Worm (Caenorhabditis elegans) whole organism, young adult: ENCODE results near the gene nmy-3.
"Not testable (repeated sequence)": the region's sequence is repeated elsewhere in the genome, so short reads cannot be mapped to it uniquely, and the experiment has no call there.

Experiments
- B0019.2 ChIP-seq: fragments of 200-800 bp; sonication (Bioruptor generic); conservative IDR thresholded peaks from 2 replicates; pipeline ENCODE4 v1.3.6; 2022; ENCODE audit warnings: missing genetic modification reagents, missing genetic modification characterization, missing compliant biosample characterization
- F37B4.10 ChIP-seq: fragments of 200-800 bp; sonication (Bioruptor generic); IDR thresholded peaks from 2 replicates; pipeline ENCODE4 v1.3.6; 2022; ENCODE audit warnings: missing genetic modification characterization, missing compliant biosample characterization
- F57A8.1 ChIP-seq: fragments of 200-800 bp; sonication (Bioruptor generic); optimal IDR thresholded peaks from 2 replicates; lab custom pipeline; 2018; ENCODE audit warnings: mild to moderate bottlenecking, missing genetic modification characterization, moderate library complexity, missing compliant biosample characterization
- F57C9.4 ChIP-seq: sonication (generic microtip); optimal IDR thresholded peaks from 2 replicates; lab custom pipeline; 2017; ENCODE audit warnings: mild to moderate bottlenecking, missing genetic modification characterization, missing compliant biosample characterization
- Y53G8AR.9 ChIP-seq: fragments of 200-800 bp; sonication (Bioruptor generic); conservative IDR thresholded peaks from 2 replicates; pipeline ENCODE4 v1.3.6; 2022; ENCODE audit warnings: missing genetic modification reagents, missing genetic modification characterization, missing compliant biosample characterization
- Y67H2A.10 ChIP-seq: fragments of 200-800 bp; sonication (Bioruptor generic); conservative IDR thresholded peaks from 2 replicates; pipeline ENCODE4 v1.3.6; 2022; ENCODE audit warnings: missing genetic modification reagents, missing genetic modification characterization, missing compliant biosample characterization
- ZK185.1 ChIP-seq: sonication (generic microtip); optimal IDR thresholded peaks from 2 replicates; lab custom pipeline; 2016; ENCODE audit warnings: mild to moderate bottlenecking, missing genetic modification characterization, missing compliant biosample characterization; ENCODE audit not compliant: poor library complexity, severe bottlenecking
- ama-1 ChIP-seq, 3 experiments: fragments of 150-350 bp in 1 of 3; sonication (generic microtip) in 2 of 3; optimal IDR thresholded peaks; 2 replicates each; lab custom pipeline; 2014 to 2018; ENCODE audit warnings: missing biosample characterization in 2 of 3, missing genetic modification characterization in 2 of 3, missing genetic modification reagents in 2 of 3
- aptf-2 ChIP-seq: fragments of 200-800 bp; sonication (Bioruptor generic); conservative IDR thresholded peaks from 2 replicates; pipeline ENCODE4 v1.3.6; 2022; ENCODE audit warnings: missing genetic modification reagents, missing genetic modification characterization, missing compliant biosample characterization
- athp-1 ChIP-seq: sonication (generic microtip); optimal IDR thresholded peaks from 2 replicates; lab custom pipeline; 2017; ENCODE audit warnings: mild to moderate bottlenecking, missing genetic modification characterization, missing compliant biosample characterization
- bed-2 ChIP-seq: fragments of 200-800 bp; sonication (Bioruptor generic); IDR thresholded peaks from 2 replicates; pipeline ENCODE4 v1.3.6; 2022; ENCODE audit warnings: missing genetic modification reagents, missing genetic modification characterization, missing compliant biosample characterization
- ceh-40 ChIP-seq: fragments of 200-800 bp; sonication (Bioruptor generic); IDR thresholded peaks from 2 replicates; pipeline ENCODE4 v1.3.6; 2022; ENCODE audit warnings: missing genetic modification characterization, missing compliant biosample characterization
- ceh-79 ChIP-seq: sonication (generic microtip); optimal IDR thresholded peaks from 2 replicates; lab custom pipeline; 2017; ENCODE audit warnings: mild to moderate bottlenecking, missing genetic modification characterization, missing compliant biosample characterization
- dox-1 ChIP-seq: fragments of 200-800 bp; sonication (Bioruptor generic); IDR thresholded peaks from 2 replicates; pipeline ENCODE4 v1.3.6; 2022; ENCODE audit warnings: missing genetic modification reagents, missing genetic modification characterization, missing compliant biosample characterization
- dpff-1 ChIP-seq: sonication (generic microtip); optimal IDR thresholded peaks from 2 replicates; lab custom pipeline; 2017; ENCODE audit warnings: mild to moderate bottlenecking, missing genetic modification characterization, missing compliant biosample characterization
- egl-18 ChIP-seq: fragments of 200-800 bp; sonication (Bioruptor generic); IDR thresholded peaks from 2 replicates; pipeline ENCODE4 v1.3.6; 2022; ENCODE audit warnings: missing genetic modification reagents, missing genetic modification characterization, missing compliant biosample characterization
- hlh-12 ChIP-seq: sonication (generic microtip); optimal IDR thresholded peaks from 2 replicates; lab custom pipeline; 2016; ENCODE audit warnings: missing genetic modification characterization, missing compliant biosample characterization
- hmg-1.2 ChIP-seq: fragments of 200-800 bp; sonication (Bioruptor generic); IDR thresholded peaks from 2 replicates; pipeline ENCODE4 v1.3.6; 2022; ENCODE audit warnings: missing genetic modification reagents, missing genetic modification characterization, missing compliant biosample characterization
- hmg-20 ChIP-seq: fragments of 200-800 bp; sonication (Bioruptor generic); IDR thresholded peaks from 2 replicates; pipeline ENCODE4 v1.3.6; 2022; ENCODE audit warnings: missing genetic modification reagents, missing genetic modification characterization, missing compliant biosample characterization
- lin-35 ChIP-seq, 3 experiments: fragments of 150-350 bp in 2 of 3; sonication (generic microtip) in 1 of 3; optimal IDR thresholded peaks; 2 replicates each; lab custom pipeline; 2014 to 2018; ENCODE audit warnings: missing biosample characterization in 3 of 3, missing genetic modification characterization in 3 of 3, missing genetic modification reagents in 3 of 3
- lin-40 ChIP-seq: sonication (generic microtip); optimal IDR thresholded peaks from 2 replicates; lab custom pipeline; 2016; ENCODE audit warnings: missing genetic modification characterization, mild to moderate bottlenecking, missing compliant biosample characterization, missing genotype, missing genetic modification reagents
- lin-54 ChIP-seq: fragments of 200-800 bp; sonication (Bioruptor generic); optimal IDR thresholded peaks from 2 replicates; lab custom pipeline; 2018; ENCODE audit warnings: mild to moderate bottlenecking, missing genetic modification characterization, missing compliant biosample characterization
- lsl-1 ChIP-seq: fragments of 200-800 bp; sonication (Bioruptor generic); optimal IDR thresholded peaks from 2 replicates; lab custom pipeline; 2018; ENCODE audit warnings: mild to moderate bottlenecking, missing genetic modification characterization, moderate library complexity, missing compliant biosample characterization
- mcd-1 ChIP-seq: fragments of 200-800 bp; sonication (Bioruptor generic); IDR thresholded peaks from 2 replicates; pipeline ENCODE4 v1.3.6; 2022; ENCODE audit warnings: missing genetic modification reagents, missing genetic modification characterization, missing compliant biosample characterization
- nfya-2 ChIP-seq: fragments of 200-800 bp; sonication (Bioruptor generic); IDR thresholded peaks from 2 replicates; pipeline ENCODE4 v1.3.6; 2022; ENCODE audit warnings: missing genetic modification reagents, missing genetic modification characterization, missing compliant biosample characterization
- pha-4 ChIP-seq: fragments of 150-350 bp; sonication (generic microtip); optimal IDR thresholded peaks from 2 replicates; lab custom pipeline; 2014; ENCODE audit warnings: missing biosample characterization, missing genetic modification reagents, missing genetic modification characterization
- sea-2 ChIP-seq: fragments of 200-800 bp; sonication (Bioruptor generic); IDR thresholded peaks from 2 replicates; pipeline ENCODE4 v1.3.6; 2022; ENCODE audit warnings: missing genetic modification characterization, missing compliant biosample characterization
- somi-1 ChIP-seq: fragments of 200-800 bp; sonication (Bioruptor generic); optimal IDR thresholded peaks from 2 replicates; lab custom pipeline; 2018; ENCODE audit warnings: mild to moderate bottlenecking, missing genetic modification characterization, missing compliant biosample characterization
- unc-130 ChIP-seq: sonication (generic microtip); optimal IDR thresholded peaks from 2 replicates; lab custom pipeline; 2016; ENCODE audit warnings: missing genetic modification reagents, missing genetic modification characterization, missing compliant biosample characterization
- xnd-1 ChIP-seq: sonication (generic microtip); optimal IDR thresholded peaks from 2 replicates; lab custom pipeline; 2016; ENCODE audit warnings: missing genotype, missing genetic modification reagents, missing genetic modification characterization, missing compliant biosample characterization
- zim-3 ChIP-seq: sonication (generic microtip); optimal IDR thresholded peaks from 2 replicates; lab custom pipeline; 2017; ENCODE audit warnings: mild to moderate bottlenecking, missing genetic modification characterization, moderate library complexity, missing compliant biosample characterization
- ztf-3 ChIP-seq: fragments of 200-800 bp; sonication (Bioruptor generic); optimal IDR thresholded peaks from 2 replicates; lab custom pipeline; 2018; ENCODE audit warnings: mild to moderate bottlenecking, missing genetic modification characterization, missing compliant biosample characterization
- ztf-6 ChIP-seq: fragments of 200-800 bp; sonication (Bioruptor generic); IDR thresholded peaks from 2 replicates; pipeline ENCODE4 v1.3.6; 2022; ENCODE audit warnings: missing genetic modification reagents, missing genetic modification characterization, missing compliant biosample characterization

The nmy-3 gene

DNA sequence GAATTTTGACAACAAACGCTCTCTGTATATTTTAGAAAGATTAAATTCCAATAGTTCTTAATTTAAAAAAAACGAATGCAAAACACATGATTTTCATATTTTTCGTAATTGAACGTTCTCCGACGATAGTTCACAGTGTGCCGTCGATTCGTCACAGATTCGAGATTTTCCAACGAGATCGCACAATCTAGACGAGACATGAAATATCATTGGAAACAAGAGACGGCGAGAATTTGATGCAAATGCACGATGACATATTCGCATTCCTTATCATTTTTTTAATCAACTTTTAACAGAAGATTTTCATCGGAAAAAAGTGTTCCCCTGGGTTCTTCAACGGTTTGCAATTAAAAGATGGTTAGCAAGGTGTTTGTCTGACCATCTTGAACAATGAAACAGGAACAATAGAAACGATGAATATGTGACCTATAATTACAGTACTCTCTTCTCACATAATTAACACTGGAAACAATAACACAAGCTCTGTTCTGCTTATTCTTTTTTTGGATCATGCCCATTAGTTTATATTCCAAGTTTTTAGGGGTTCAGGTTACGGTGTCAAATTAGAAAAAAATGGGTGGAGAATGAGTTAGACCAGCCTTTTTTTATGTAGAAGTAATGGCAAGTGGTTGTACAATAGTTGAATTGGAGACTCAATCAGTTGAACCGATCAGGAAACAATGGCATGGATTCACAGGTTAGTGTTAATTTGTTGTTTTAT lies 41.7 kb upstream of the nmy-3 start, which contains the start of gene Y11D7A.3:
TSS of gene Y11D7A.3 (plus strand) at position 671 of the 721 bp plus-strand sequence.
- TF ChIP-seq hmg-1.2 (GFP tag; lab: Robert Waterston, UW): no peak
- no peak for TF ChIP-seq mcd-1 (GFP tag; lab: Robert Waterston, UW)

ce11 chrIV:9239151-9239550 lies 35.1 kb upstream of the nmy-3 start:
- TF ChIP-seq Y53G8AR.9 (GFP tag; lab: Robert Waterston, UW) (no peak), lin-54 (GFP tag; lab: Kevin White, UChicago) (no peak), ZK185.1 (tag; lab: Kevin White, UChicago) (no peak), egl-18 (no peak), lin-35 (GFP tag; optimal IDR thresholded peaks at IDR 0.05; lab: Kevin White, UChicago) (no peak), xnd-1 (tag; lab: Kevin White, UChicago) (no peak), ama-1 (optimal IDR thresholded peaks at IDR 0.05; lab: Kevin White, UChicago) (no peak), ama-1 (GFP tag; optimal IDR thresholded peaks at IDR 0.05; lab: Kevin White, UChicago) (no peak), F57C9.4 (tag; lab: Kevin White, UChicago) (no peak), sea-2 (GFP tag; lab: Robert Waterston, UW) (no peak), lsl-1 (no peak), unc-130 (GFP tag; lab: Kevin White, UChicago) (no peak), B0019.2 (GFP tag; lab: Robert Waterston, UW) (no peak), ztf-3 (no peak)
- TF ChIP-seq, all 124 proteins: peak for 0

- TF ChIP-seq ceh-79 (tag; lab: Kevin White, UChicago) (no peak), Y67H2A.10 (GFP tag; lab: Robert Waterston, UW) (no peak), bed-2 (GFP tag; lab: Robert Waterston, UW) (no peak), nfya-2 (no peak), F37B4.10 (no peak), ceh-40 (GFP tag; lab: Robert Waterston, UW) (no peak), ztf-6 (no peak), zim-3 (tag; lab: Kevin White, UChicago) (no peak), hlh-12 (tag; lab: Kevin White, UChicago) (no peak), aptf-2 (GFP tag; lab: Robert Waterston, UW) (no peak), athp-1 (tag; lab: Kevin White, UChicago) (no peak), pha-4 (tag; lab: Kevin White, UChicago) (no peak), hmg-20 (GFP tag; lab: Robert Waterston, UW) (no peak)
Observed at ce11 chrIV:9243670-9244069, 30.6 kb upstream of the nmy-3 start, which contains the start of gene rab-28. Gene rab-28, minus strand, starts transcription at chrIV:9244012.

DNA sequence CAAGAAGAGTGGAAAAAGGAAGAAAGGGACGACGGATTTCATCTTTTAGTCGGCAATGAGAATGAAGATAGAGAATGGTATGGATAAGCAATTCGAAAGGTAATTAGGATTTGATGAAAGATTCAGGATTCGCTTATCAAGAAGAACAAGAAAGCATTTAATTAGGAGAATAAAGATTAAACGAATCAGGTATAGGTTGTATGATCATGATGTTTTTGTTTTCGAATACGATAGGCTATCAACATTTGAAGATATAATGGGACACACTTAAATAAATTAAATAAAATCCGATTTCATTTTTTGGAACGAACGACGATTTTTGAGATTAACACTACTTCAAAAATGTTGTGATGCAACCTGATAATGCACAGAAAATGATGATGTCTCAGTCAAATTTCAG lies 28.9 kb upstream of the nmy-3 start, which contains the start of gene Y11D7A.5:
TSS of gene Y11D7A.5 (minus strand) at position 101 of the 400 bp plus-strand sequence.
- no peak for TF ChIP-seq ztf-6
- no peak for TF ChIP-seq somi-1 (GFP tag; lab: Kevin White, UChicago)
- no peak for TF ChIP-seq lin-40 (tag; lab: Kevin White, UChicago)

- TF ChIP-seq dpff-1 (tag; lab: Kevin White, UChicago); dox-1 (GFP tag; lab: Robert Waterston, UW); F57A8.1 (GFP tag; lab: Kevin White, UChicago): not testable (repeated sequence)
Observed at ce11 chrIV:9249219-9249618, 25.1 kb upstream of the nmy-3 start, which contains the start of gene Y11D7A.7. Gene Y11D7A.7, plus strand, starts transcription at chrIV:9249519.
